Worm (Caenorhabditis elegans) whole organism, midembryonic: ENCODE data around the gene T06E4.21.

ENCODE experiments used
- cog-1 ChIP-seq: sonication (generic microtip); optimal IDR thresholded peaks from 2 replicates; lab custom pipeline; 2016; ENCODE audit warnings: missing genetic modification characterization, missing compliant biosample characterization
- med-1 ChIP-seq: sonication (generic microtip); optimal IDR thresholded peaks from 2 replicates; lab custom pipeline; 2017; ENCODE audit warnings: missing genetic modification characterization, mild to moderate bottlenecking, missing compliant biosample characterization, antibody characterized with exemption, missing genetic modification reagents; ENCODE audit not compliant: insufficient read depth
- tab-1 ChIP-seq: fragments of 200-800 bp; sonication (Bioruptor generic); IDR thresholded peaks from 2 replicates; pipeline ENCODE4 v1.3.6; 2022; ENCODE audit warnings: missing genetic modification characterization, missing compliant biosample characterization

DNA sequence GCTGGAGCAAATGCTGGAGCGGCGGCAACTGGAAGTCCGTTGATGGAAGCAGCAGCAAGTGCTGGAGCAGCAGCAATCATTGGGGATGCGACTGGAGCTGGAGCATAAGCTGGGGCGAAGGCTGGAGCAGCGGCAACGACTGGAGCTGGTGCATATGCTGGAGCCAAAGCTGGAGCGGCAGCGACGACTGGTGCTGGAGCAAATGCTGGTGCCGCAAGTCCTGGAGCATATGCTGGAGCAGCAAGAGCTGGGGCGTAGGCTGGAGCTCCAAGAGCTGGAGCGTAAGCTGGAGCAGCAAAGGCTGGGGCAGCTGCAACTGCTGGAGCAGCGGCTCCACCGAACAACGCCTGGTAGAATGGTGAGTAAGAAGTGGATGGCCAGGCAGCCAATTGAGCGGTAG lies 33.0 kb upstream of the T06E4.21 start:
- TF ChIP-seq cog-1 (tag; lab: Kevin White, UChicago) (no peak), med-1 (GFP tag; lab: Kevin White, UChicago) (no peak), tab-1 (GFP tag; lab: Robert Waterston, UW) (no peak)
